Fruit fly (Drosophila melanogaster): Measurements from ENCODE around the gene Fur2.

DNA sequence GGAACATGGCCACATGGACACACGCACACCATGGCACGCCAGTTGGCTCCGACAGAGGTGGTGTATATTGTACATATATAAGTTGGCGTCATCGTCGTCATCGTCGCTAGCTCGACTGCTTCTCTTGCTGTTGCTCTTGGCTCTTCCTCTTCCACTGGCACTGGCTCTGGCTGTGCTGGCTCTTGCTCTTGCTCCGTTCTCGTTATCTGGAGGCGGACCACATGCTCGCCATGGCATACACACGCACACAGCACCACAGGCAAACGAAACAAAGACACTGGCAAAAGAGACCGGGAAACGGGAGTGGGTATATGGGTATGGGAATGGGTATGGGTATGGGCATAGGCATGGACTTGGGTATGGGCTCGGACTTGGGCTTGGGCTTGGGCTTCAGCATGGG, 52.3 kb downstream of the Fur2 start:
- TF ChIP-seq psq (optimal IDR thresholded peaks at IDR 0.05) (no peak), pan (optimal IDR thresholded peaks at IDR 0.05) (no peak), CG8478 (optimal IDR thresholded peaks at IDR 0.05) (no peak), EcR (GFP tag; optimal IDR thresholded peaks at IDR 0.05) (no peak), usp (GFP tag; optimal IDR thresholded peaks at IDR 0.05) (no peak), Dll (optimal IDR thresholded peaks at IDR 0.05) (peak; percentile 50)

Measured in whole organism.